Fruit fly (Drosophila melanogaster) whole organism, embryonic: Measurements from ENCODE around the gene CG4960.

Experiments
- Adf1 ChIP-seq: fragments of 200-800 bp; sonication (Bioruptor generic); IDR thresholded peaks from 2 replicates; pipeline ENCODE4 v1.3.6; 2022; ENCODE audit warnings: missing biosample characterization, missing genetic modification characterization
- Asciz ChIP-seq: fragments of 200-800 bp; sonication (Bioruptor generic); optimal IDR thresholded peaks from 2 replicates; lab custom pipeline; 2017; ENCODE audit warnings: missing biosample characterization, mild to moderate bottlenecking, missing genetic modification characterization, missing genetic modification reagents
- Atf3 ChIP-seq: fragments of 200-800 bp; sonication (Bioruptor generic); optimal IDR thresholded peaks from 3 replicates; lab custom pipeline; 2016; ENCODE audit warnings: missing biosample characterization, missing genetic modification characterization
- CG10979 ChIP-seq: fragments of 200-800 bp; sonication (Bioruptor generic); optimal IDR thresholded peaks from 2 replicates; lab custom pipeline; 2018; ENCODE audit warnings: missing biosample characterization, mild to moderate bottlenecking, missing genetic modification characterization, moderate library complexity
- CG11093 ChIP-seq: fragments of 200-800 bp; sonication (Bioruptor generic); IDR thresholded peaks from 3 replicates; pipeline ENCODE4 v1.3.6; 2022; ENCODE audit warnings: missing biosample characterization, missing genetic modification characterization
- CG11695 ChIP-seq: fragments of 200-800 bp; sonication (Bioruptor generic); IDR thresholded peaks from 3 replicates; pipeline ENCODE4 v1.3.6; 2022; ENCODE audit warnings: missing biosample characterization, missing genetic modification characterization
- CG13287 ChIP-seq: fragments of 200-800 bp; sonication (Bioruptor generic); IDR thresholded peaks from 2 replicates; pipeline ENCODE4 v1.3.6; 2022; ENCODE audit warnings: missing biosample characterization, missing genetic modification characterization; ENCODE audit not compliant: partially characterized antibody
- CG13775 ChIP-seq: fragments of 200-800 bp; sonication (Bioruptor generic); optimal IDR thresholded peaks from 3 replicates; lab custom pipeline; 2017; ENCODE audit warnings: missing biosample characterization, mild to moderate bottlenecking, missing genetic modification characterization
- CG15479 ChIP-seq: fragments of 200-800 bp; sonication (Bioruptor generic); optimal IDR thresholded peaks from 3 replicates; lab custom pipeline; 2019; ENCODE audit warnings: missing biosample characterization, mild to moderate bottlenecking, missing genetic modification characterization, moderate library complexity
- CG1647 ChIP-seq: fragments of 200-800 bp; sonication (Bioruptor generic); optimal IDR thresholded peaks from 3 replicates; lab custom pipeline; 2016; ENCODE audit warnings: missing biosample characterization, missing genetic modification characterization
- CG17361 ChIP-seq: fragments of 200-800 bp; sonication (Bioruptor generic); IDR thresholded peaks from 3 replicates; pipeline ENCODE4 v1.3.6; 2022; ENCODE audit warnings: missing biosample characterization, missing genetic modification characterization
- CG1792 ChIP-seq: fragments of 200-800 bp; sonication (Bioruptor generic); optimal IDR thresholded peaks from 2 replicates; lab custom pipeline; 2016; ENCODE audit warnings: missing biosample characterization, missing genetic modification characterization
- CG18011 ChIP-seq: fragments of 200-800 bp; sonication (Bioruptor generic); optimal IDR thresholded peaks from 2 replicates; lab custom pipeline; 2017; ENCODE audit warnings: missing biosample characterization, missing genetic modification characterization, mild to moderate bottlenecking, moderate library complexity, missing genotype
- CG3065 ChIP-seq: fragments of 200-800 bp; sonication (Bioruptor generic); optimal IDR thresholded peaks from 2 replicates; lab custom pipeline; 2016; ENCODE audit warnings: missing biosample characterization, missing genetic modification characterization
- CG31224 ChIP-seq: fragments of 200-800 bp; sonication (Bioruptor generic); IDR thresholded peaks from 2 replicates; pipeline ENCODE4 v1.3.6; 2022; ENCODE audit warnings: missing biosample characterization, missing genetic modification characterization
- CG3838 ChIP-seq: fragments of 200-800 bp; sonication (Bioruptor generic); optimal IDR thresholded peaks from 3 replicates; lab custom pipeline; 2016; ENCODE audit warnings: missing biosample characterization, missing genetic modification characterization
- CG4328 ChIP-seq: fragments of 200-800 bp; sonication (Bioruptor generic); optimal IDR thresholded peaks from 3 replicates; lab custom pipeline; 2017; ENCODE audit warnings: missing biosample characterization, missing genetic modification reagents, missing genetic modification characterization
- CG5245 ChIP-seq: fragments of 200-800 bp; sonication (Bioruptor generic); optimal IDR thresholded peaks from 3 replicates; lab custom pipeline; 2016; ENCODE audit warnings: missing biosample characterization, missing genetic modification characterization
- CG7745 ChIP-seq: fragments of 200-800 bp; sonication (Bioruptor generic); optimal IDR thresholded peaks from 2 replicates; lab custom pipeline; 2018; ENCODE audit warnings: missing biosample characterization, mild to moderate bottlenecking, missing genetic modification characterization, moderate library complexity
- D19B ChIP-seq: fragments of 200-800 bp; sonication (Bioruptor generic); optimal IDR thresholded peaks from 2 replicates; lab custom pipeline; 2017; ENCODE audit warnings: missing biosample characterization, mild to moderate bottlenecking, missing genetic modification characterization
- Dad ChIP-seq: fragments of 200-800 bp; sonication (Bioruptor generic); optimal IDR thresholded peaks from 3 replicates; lab custom pipeline; 2016; ENCODE audit warnings: missing biosample characterization, missing genetic modification characterization
- Dfd ChIP-seq, 2 experiments: fragments of >200 bp; optimal IDR thresholded peaks; 2 replicates each; lab custom pipeline; 2017; ENCODE audit warnings: missing biosample characterization in 2 of 2, missing genetic modification characterization in 2 of 2
- Doc3 ChIP-seq: fragments of 200-800 bp; sonication (Bioruptor generic); IDR thresholded peaks from 3 replicates; pipeline ENCODE4 v1.3.6; 2022; ENCODE audit warnings: missing biosample characterization, missing genetic modification characterization; ENCODE audit not compliant: partially characterized antibody
- H15 ChIP-seq: fragments of 200-800 bp; sonication (Bioruptor generic); IDR thresholded peaks from 3 replicates; pipeline ENCODE4 v1.3.6; 2022; ENCODE audit warnings: missing biosample characterization, missing genetic modification characterization
- HLH54F ChIP-seq: fragments of 200-800 bp; sonication (Bioruptor generic); optimal IDR thresholded peaks from 3 replicates; lab custom pipeline; 2016; ENCODE audit warnings: missing biosample characterization, missing genetic modification characterization
- HLHmδ ChIP-seq: fragments of 200-800 bp; sonication (Bioruptor generic); optimal IDR thresholded peaks from 2 replicates; lab custom pipeline; 2018; ENCODE audit warnings: missing biosample characterization, mild to moderate bottlenecking, missing genetic modification characterization, moderate library complexity
- Hr78 ChIP-seq, 2 experiments: fragments of 200-800 bp in 1 of 2; fragments of >200 bp in 1 of 2; sonication (Bioruptor generic) in 1 of 2; optimal IDR thresholded peaks; 2 replicates each; lab custom pipeline; 2017 to 2019; ENCODE audit warnings: missing biosample characterization in 2 of 2, missing genetic modification characterization in 2 of 2, mild to moderate bottlenecking in 1 of 2, moderate library complexity in 1 of 2
- MESR4 ChIP-seq: fragments of 200-800 bp; sonication (Bioruptor generic); optimal IDR thresholded peaks from 2 replicates; lab custom pipeline; 2018; ENCODE audit warnings: missing biosample characterization, mild to moderate bottlenecking, missing genetic modification characterization, moderate library complexity
- Med ChIP-seq: fragments of 200-800 bp; sonication (Bioruptor generic); peaks from one replicate; lab custom pipeline; 2016; ENCODE audit warnings: missing biosample characterization, missing genetic modification characterization, mild to moderate bottlenecking, inconsistent platforms, moderate library complexity
- Mes4 ChIP-seq: fragments of 200-800 bp; sonication (Bioruptor generic); optimal IDR thresholded peaks from 2 replicates; lab custom pipeline; 2016; ENCODE audit warnings: missing biosample characterization, missing genetic modification characterization
- NFAT ChIP-seq: fragments of 200-800 bp; sonication (Bioruptor generic); IDR thresholded peaks from 2 replicates; pipeline ENCODE4 v1.3.6; 2022; ENCODE audit warnings: missing biosample characterization, missing genetic modification characterization
- Sin3A ChIP-seq: fragments of >200 bp; optimal IDR thresholded peaks from 2 replicates; lab custom pipeline; 2018
- Sox102F ChIP-seq: fragments of 200-800 bp; sonication (Bioruptor generic); optimal IDR thresholded peaks from 2 replicates; lab custom pipeline; 2018; ENCODE audit warnings: missing biosample characterization, mild to moderate bottlenecking, missing genetic modification characterization, moderate library complexity
- Stat92E ChIP-seq, 3 experiments: fragments of >200 bp in 2 of 3; fragments of 200-800 bp in 1 of 3; sonication (Bioruptor generic) in 1 of 3; optimal IDR thresholded peaks; 2 replicates each; lab custom pipeline; 2017 to 2019; ENCODE audit warnings: missing biosample characterization in 3 of 3, missing genetic modification characterization in 3 of 3, mild to moderate bottlenecking in 1 of 3, moderate library complexity in 1 of 3
- Taf1 ChIP-seq: fragments of 200-800 bp; sonication (Bioruptor generic); IDR thresholded peaks from 2 replicates; pipeline ENCODE4 v1.3.6; 2022; ENCODE audit warnings: missing biosample characterization, missing genetic modification characterization
- aop ChIP-seq: fragments of 200-800 bp; sonication (Bioruptor generic); IDR thresholded peaks from 2 replicates; pipeline ENCODE4 v1.3.6; 2022; ENCODE audit warnings: missing biosample characterization, missing genetic modification characterization
- ara ChIP-seq: fragments of 200-800 bp; sonication (Bioruptor generic); IDR thresholded peaks from 2 replicates; pipeline ENCODE4 v1.3.6; 2022; ENCODE audit warnings: missing biosample characterization, missing genetic modification characterization
- bab2 ChIP-seq: fragments of 200-800 bp; sonication (Bioruptor generic); optimal IDR thresholded peaks from 2 replicates; lab custom pipeline; 2016; ENCODE audit warnings: missing biosample characterization, missing genetic modification characterization
- btn ChIP-seq: fragments of 200-800 bp; sonication (Bioruptor generic); optimal IDR thresholded peaks from 2 replicates; lab custom pipeline; 2016; ENCODE audit warnings: missing biosample characterization, missing genetic modification characterization
- chif ChIP-seq, 2 experiments: fragments of 200-800 bp; sonication (Bioruptor generic); optimal IDR thresholded peaks; 3 replicates each; lab custom pipeline; 2016; ENCODE audit warnings: missing biosample characterization in 2 of 2, missing genetic modification characterization in 2 of 2
- ems ChIP-seq: fragments of 200-800 bp; sonication (Bioruptor generic); optimal IDR thresholded peaks from 3 replicates; lab custom pipeline; 2016; ENCODE audit warnings: missing biosample characterization, missing genetic modification characterization
- en ChIP-seq: fragments of 200-800 bp; sonication (Bioruptor generic); optimal IDR thresholded peaks from 2 replicates; lab custom pipeline; 2016; ENCODE audit warnings: missing biosample characterization, missing genetic modification characterization
- eve ChIP-seq, 2 experiments: fragments of >200 bp; optimal IDR thresholded peaks; 2 replicates each; lab custom pipeline; 2017; ENCODE audit warnings: missing biosample characterization in 2 of 2, missing genetic modification characterization in 2 of 2
- fd3F ChIP-seq: fragments of 200-800 bp; sonication (Bioruptor generic); optimal IDR thresholded peaks from 2 replicates; lab custom pipeline; 2018; ENCODE audit warnings: missing biosample characterization, mild to moderate bottlenecking, missing genetic modification characterization, moderate library complexity
- gce ChIP-seq: fragments of 200-800 bp; sonication (Bioruptor generic); IDR thresholded peaks from 3 replicates; pipeline ENCODE4 v1.3.6; 2022; ENCODE audit warnings: missing biosample characterization, missing genetic modification characterization
- gsb ChIP-seq: fragments of 200-800 bp; sonication (Bioruptor generic); IDR thresholded peaks from 2 replicates; pipeline ENCODE4 v1.3.6; 2022; ENCODE audit warnings: missing biosample characterization, missing genetic modification characterization
- h ChIP-seq: fragments of >200 bp; optimal IDR thresholded peaks from 2 replicates; lab custom pipeline; 2017
- jigr1 ChIP-seq: fragments of 200-800 bp; sonication (Bioruptor generic); IDR thresholded peaks from 3 replicates; pipeline ENCODE4 v1.3.6; 2022; ENCODE audit warnings: missing biosample characterization, missing genetic modification characterization
- maf-S ChIP-seq: fragments of 200-800 bp; sonication (Bioruptor generic); optimal IDR thresholded peaks from 2 replicates; lab custom pipeline; 2016; ENCODE audit warnings: missing biosample characterization, missing genetic modification characterization
- pum ChIP-seq: fragments of 200-800 bp; sonication (Bioruptor generic); optimal IDR thresholded peaks from 2 replicates; lab custom pipeline; 2016; ENCODE audit warnings: missing biosample characterization, missing genetic modification characterization
- wor ChIP-seq: fragments of 200-800 bp; sonication (Bioruptor generic); IDR thresholded peaks from 2 replicates; pipeline ENCODE4 v1.3.6; 2022; ENCODE audit warnings: missing biosample characterization, missing genetic modification characterization
- zf30C ChIP-seq: fragments of 200-800 bp; sonication (Bioruptor generic); optimal IDR thresholded peaks from 3 replicates; lab custom pipeline; 2018; ENCODE audit warnings: missing biosample characterization, mild to moderate bottlenecking, missing genetic modification characterization

CG4960 gene

dm6 chr3R:25815179-25815578, 28.1 kb upstream of the CG4960 start, which contains the start of gene CG14354:
CG14354 (plus strand) TSS chr3R:25815479.
- TF ChIP-seq CG10979: no peak
- no peak for TF ChIP-seq wor
- TF ChIP-seq Hr78 (GFP tag; optimal IDR thresholded peaks at IDR 0.05; lab: Kevin White, UChicago): no peak
- no peak for TF ChIP-seq CG4328
- TF ChIP-seq gsb (GFP tag; lab: Robert Waterston, UW): no peak
- no peak for TF ChIP-seq Sox102F (GFP tag; lab: Kevin White, UChicago)
- TF ChIP-seq Doc3 (GFP tag; lab: Robert Waterston, UW): no peak
- no peak for TF ChIP-seq CG11695 (GFP tag; lab: Robert Waterston, UW)
- no peak for TF ChIP-seq HLH54F (GFP tag; lab: Kevin White, UChicago)
- TF ChIP-seq eve (GFP tag; optimal IDR thresholded peaks at IDR 0.05; lab: Kevin White, UChicago): no peak
- TF ChIP-seq Med: no peak
- no peak for TF ChIP-seq Dad
- no peak for TF ChIP-seq Mes4 (GFP tag; lab: Kevin White, UChicago)
- no peak for TF ChIP-seq ems
- no peak for TF ChIP-seq CG11093 (GFP tag; lab: Robert Waterston, UW)
- no peak for TF ChIP-seq MESR4 (GFP tag; lab: Kevin White, UChicago)
- no peak for TF ChIP-seq aop (GFP tag; lab: Robert Waterston, UW)
- no peak for TF ChIP-seq Asciz (GFP tag; lab: Kevin White, UChicago)
- TF ChIP-seq h: no peak
- no peak for TF ChIP-seq btn (GFP tag; lab: Kevin White, UChicago)

dm6 chr3R:25811611-25812010, 24.5 kb upstream of the CG4960 start, which contains the start of the genes Acam and CG17770:
Acam (plus strand) TSS chr3R:25811911.
CG17770 (plus strand) TSS chr3R:25811911.
- TF ChIP-seq jigr1 (GFP tag; lab: Robert Waterston, UW) (no peak), H15 (GFP tag; lab: Robert Waterston, UW) (no peak), Stat92E (GFP tag; optimal IDR thresholded peaks at IDR 0.05; lab: Kevin White, UChicago) (no peak), CG13287 (GFP tag; lab: Robert Waterston, UW) (no peak), HLHmδ (no peak), CG7745 (no peak), Adf1 (GFP tag; lab: Robert Waterston, UW) (no peak), Med (no peak), CG5245 (no peak), CG18011 (GFP tag; lab: Kevin White, UChicago) (no peak), CG3065 (GFP tag; lab: Kevin White, UChicago) (no peak), CG17361 (GFP tag; lab: Robert Waterston, UW) (no peak), NFAT (GFP tag; lab: Robert Waterston, UW) (no peak), CG3838 (no peak), gce (GFP tag; lab: Robert Waterston, UW) (no peak), CG13775 (GFP tag; lab: Kevin White, UChicago) (no peak), fd3F (GFP tag; lab: Kevin White, UChicago) (no peak), Atf3 (GFP tag; lab: Kevin White, UChicago) (no peak), gsb (GFP tag; lab: Robert Waterston, UW) (no peak)

- no peak for TF ChIP-seq fd3F (GFP tag; lab: Kevin White, UChicago)
- TF ChIP-seq CG1792: no peak
- TF ChIP-seq CG15479 (GFP tag; lab: Kevin White, UChicago): no peak
- no peak for TF ChIP-seq en (GFP tag; lab: Kevin White, UChicago)
- no peak for TF ChIP-seq maf-S (GFP tag; lab: Kevin White, UChicago)
- no peak for TF ChIP-seq Dfd (GFP tag; optimal IDR thresholded peaks at IDR 0.05; lab: Kevin White, UChicago)
- TF ChIP-seq ara (GFP tag; lab: Robert Waterston, UW): no peak
- TF ChIP-seq Sin3A (lab: Kevin White, UChicago): no peak
- no peak for TF ChIP-seq bab2 (GFP tag; lab: Kevin White, UChicago)
- TF ChIP-seq CG31224 (GFP tag; lab: Robert Waterston, UW): no peak
- TF ChIP-seq D19B: no peak
- TF ChIP-seq chif (GFP tag; optimal IDR thresholded peaks at IDR 0.05; lab: Kevin White, UChicago): no peak
- no peak for TF ChIP-seq pum (GFP tag; lab: Kevin White, UChicago)
- no peak for TF ChIP-seq Taf1 (GFP tag; lab: Robert Waterston, UW)
- no peak for TF ChIP-seq CG1647 (GFP tag; lab: Kevin White, UChicago)
- TF ChIP-seq zf30C (GFP tag; lab: Kevin White, UChicago): no peak
Observed at dm6 chr3R:25810796-25811195, 23.7 kb upstream of the CG4960 start, which contains the start of gene CG5024. CG5024 (plus strand) TSS chr3R:25811096.
